Worm (Caenorhabditis elegans) whole organism, early embryonic: ENCODE results near the gene lsy-2.

ENCODE experiments used
- B0310.2 ChIP-seq: sonication (generic microtip); optimal IDR thresholded peaks from 2 replicates; lab custom pipeline; 2016; ENCODE audit warnings: mild to moderate bottlenecking, missing genetic modification characterization, missing compliant biosample characterization
- aly-1 ChIP-seq: sonication (generic microtip); optimal IDR thresholded peaks from 2 replicates; lab custom pipeline; 2016; ENCODE audit warnings: missing genetic modification characterization, missing compliant biosample characterization
- ama-1 ChIP-seq: fragments of 150-350 bp; optimal IDR thresholded peaks from 2 replicates; lab custom pipeline; 2014
- ceh-13 ChIP-seq: fragments of 200-800 bp; sonication (Bioruptor generic); optimal IDR thresholded peaks from 2 replicates; lab custom pipeline; 2018; ENCODE audit warnings: mild to moderate bottlenecking, missing genetic modification characterization, missing compliant biosample characterization
- ceh-36 ChIP-seq: sonication (generic microtip); optimal IDR thresholded peaks from 2 replicates; lab custom pipeline; 2016; ENCODE audit warnings: missing genetic modification characterization, inconsistent platforms, missing compliant biosample characterization
- ets-7 ChIP-seq: sonication (generic microtip); optimal IDR thresholded peaks from 2 replicates; lab custom pipeline; 2016; ENCODE audit warnings: missing genotype, missing genetic modification characterization, missing compliant biosample characterization
- flt-1 ChIP-seq: fragments of 200-800 bp; sonication (Bioruptor generic); IDR thresholded peaks from 2 replicates; pipeline ENCODE4 v1.3.6; 2022; ENCODE audit warnings: missing genetic modification characterization, missing compliant biosample characterization
- hmbx-1 ChIP-seq: sonication (generic microtip); optimal IDR thresholded peaks from 2 replicates; lab custom pipeline; 2016; ENCODE audit warnings: mild to moderate bottlenecking, missing genetic modification characterization, missing compliant biosample characterization
- hnd-1 ChIP-seq: sonication (generic microtip); optimal IDR thresholded peaks from 2 replicates; lab custom pipeline; 2016; ENCODE audit warnings: missing genetic modification characterization, missing compliant biosample characterization
- pes-1 ChIP-seq: fragments of 200-800 bp; sonication (Bioruptor generic); IDR thresholded peaks from 2 replicates; pipeline ENCODE4 v1.3.6; 2022; ENCODE audit warnings: missing genetic modification reagents, missing genetic modification characterization, missing compliant biosample characterization
- tbx-11 ChIP-seq: fragments of 200-800 bp; sonication (Bioruptor generic); IDR thresholded peaks from 2 replicates; pipeline ENCODE4 v1.3.6; 2022; ENCODE audit warnings: missing genetic modification characterization, missing compliant biosample characterization
- tbx-37 ChIP-seq: fragments of 200-800 bp; sonication (Bioruptor generic); conservative IDR thresholded peaks from 2 replicates; pipeline ENCODE4 v1.3.6; 2022; ENCODE audit warnings: missing genetic modification reagents, missing genetic modification characterization, missing compliant biosample characterization
- tra-4 ChIP-seq: sonication (generic microtip); optimal IDR thresholded peaks from 2 replicates; lab custom pipeline; 2017; ENCODE audit warnings: missing genetic modification characterization, missing compliant biosample characterization

ce11 chrX:2107414-2107813 lies 17.9 kb downstream of the lsy-2 start:
- TF ChIP-seq ceh-36 (tag; lab: Kevin White, UChicago) (no peak), hnd-1 (tag; lab: Kevin White, UChicago) (no peak), ama-1 (lab: Kevin White, UChicago) (no peak), ets-7 (no peak), tbx-37 (GFP tag; lab: Robert Waterston, UW) (no peak), pes-1 (GFP tag; lab: Robert Waterston, UW) (no peak), hmbx-1 (no peak), ceh-13 (GFP tag; lab: Kevin White, UChicago) (no peak), tbx-11 (no peak), tra-4 (tag; lab: Kevin White, UChicago) (no peak), B0310.2 (tag; lab: Kevin White, UChicago) (no peak), flt-1 (GFP tag; lab: Robert Waterston, UW) (no peak), aly-1 (tag; lab: Kevin White, UChicago) (no peak)
